Fruit fly (Drosophila melanogaster) whole organism, embryonic: ENCODE results near the gene CG13898.

Experiments used
- BtbVII ChIP-seq: fragments of 200-800 bp; sonication (Bioruptor generic); optimal IDR thresholded peaks from 3 replicates; lab custom pipeline; 2017; ENCODE audit warnings: missing biosample characterization, mild to moderate bottlenecking, missing genetic modification characterization
- CG13123 ChIP-seq: fragments of 200-800 bp; sonication (Bioruptor generic); optimal IDR thresholded peaks from 2 replicates; lab custom pipeline; 2016; ENCODE audit warnings: missing biosample characterization, missing genetic modification characterization
- CG13775 ChIP-seq: fragments of 200-800 bp; sonication (Bioruptor generic); optimal IDR thresholded peaks from 3 replicates; lab custom pipeline; 2017; ENCODE audit warnings: missing biosample characterization, mild to moderate bottlenecking, missing genetic modification characterization
- CG14667 ChIP-seq: fragments of 200-800 bp; sonication (Bioruptor generic); IDR thresholded peaks from 2 replicates; pipeline ENCODE4 v1.3.6; 2022; ENCODE audit warnings: missing biosample characterization, missing genetic modification characterization
- CG15073 ChIP-seq: fragments of 200-800 bp; sonication (Bioruptor generic); optimal IDR thresholded peaks from 2 replicates; lab custom pipeline; 2016; ENCODE audit warnings: missing biosample characterization, missing genetic modification characterization
- CG15269 ChIP-seq: fragments of 200-800 bp; sonication (Bioruptor generic); optimal IDR thresholded peaks from 2 replicates; lab custom pipeline; 2018; ENCODE audit warnings: missing biosample characterization, mild to moderate bottlenecking, missing genetic modification characterization, moderate library complexity
- CG1602 ChIP-seq: fragments of 200-800 bp; sonication (Bioruptor generic); optimal IDR thresholded peaks from 3 replicates; lab custom pipeline; 2016; ENCODE audit warnings: missing biosample characterization, missing genetic modification characterization
- CG16779 ChIP-seq: fragments of 200-800 bp; sonication (Bioruptor generic); IDR thresholded peaks from 2 replicates; pipeline ENCODE4 v1.3.6; 2022; ENCODE audit warnings: missing biosample characterization, missing genetic modification characterization
- CG17385 ChIP-seq: fragments of 200-800 bp; sonication (Bioruptor generic); optimal IDR thresholded peaks from 3 replicates; lab custom pipeline; 2018; ENCODE audit warnings: missing biosample characterization, mild to moderate bottlenecking, missing genetic modification characterization
- CG43689 ChIP-seq: fragments of 200-800 bp; sonication (Bioruptor generic); IDR thresholded peaks from 2 replicates; pipeline ENCODE4 v1.3.6; 2022; ENCODE audit warnings: missing biosample characterization, missing genetic modification characterization
- CG6854 ChIP-seq: fragments of 200-800 bp; sonication (Bioruptor generic); optimal IDR thresholded peaks from 3 replicates; lab custom pipeline; 2017; ENCODE audit warnings: missing biosample characterization, mild to moderate bottlenecking, missing genetic modification characterization
- CG7745 ChIP-seq: fragments of 200-800 bp; sonication (Bioruptor generic); optimal IDR thresholded peaks from 2 replicates; lab custom pipeline; 2018; ENCODE audit warnings: missing biosample characterization, mild to moderate bottlenecking, missing genetic modification characterization, moderate library complexity
- CG8290 ChIP-seq, 3 experiments: fragments of 200-800 bp; sonication (Bioruptor generic); optimal IDR thresholded peaks; 2 replicates each; lab custom pipeline; 2016 to 2019; ENCODE audit warnings: missing biosample characterization in 3 of 3, missing genetic modification characterization in 3 of 3, mild to moderate bottlenecking in 2 of 3, moderate library complexity in 1 of 3
- CG8359 ChIP-seq: fragments of 200-800 bp; sonication (Bioruptor generic); optimal IDR thresholded peaks from 2 replicates; lab custom pipeline; 2017; ENCODE audit warnings: missing biosample characterization, mild to moderate bottlenecking, missing genetic modification characterization, borderline replicate concordance
- CG9727 ChIP-seq: fragments of 200-800 bp; sonication (Bioruptor generic); optimal IDR thresholded peaks from 3 replicates; lab custom pipeline; 2017; ENCODE audit warnings: missing biosample characterization, mild to moderate bottlenecking, missing genetic modification characterization
- CG9817 ChIP-seq: fragments of 200-800 bp; sonication (Bioruptor generic); optimal IDR thresholded peaks from 2 replicates; lab custom pipeline; 2018; ENCODE audit warnings: missing biosample characterization, mild to moderate bottlenecking, missing genetic modification characterization, moderate library complexity
- CHES-1-like ChIP-seq: fragments of 200-800 bp; sonication (Bioruptor generic); optimal IDR thresholded peaks from 2 replicates; lab custom pipeline; 2016; ENCODE audit warnings: missing biosample characterization, missing genetic modification characterization
- ERR ChIP-seq: fragments of 200-800 bp; sonication (Bioruptor generic); optimal IDR thresholded peaks from 2 replicates; lab custom pipeline; 2016; ENCODE audit warnings: missing biosample characterization, missing genetic modification characterization
- HHEX ChIP-seq: fragments of 200-800 bp; sonication (Bioruptor generic); optimal IDR thresholded peaks from 3 replicates; lab custom pipeline; 2017; ENCODE audit warnings: missing biosample characterization, mild to moderate bottlenecking, missing genetic modification characterization, missing genetic modification reagents
- HLH3B ChIP-seq: fragments of 200-800 bp; sonication (Bioruptor generic); IDR thresholded peaks from 2 replicates; pipeline ENCODE4 v1.3.6; 2022; ENCODE audit warnings: missing biosample characterization, missing genetic modification characterization
- Hr51 ChIP-seq, 2 experiments: fragments of 200-800 bp; sonication (Bioruptor generic); optimal IDR thresholded peaks; 2 replicates in 1 of 2; 3 replicates in 1 of 2; lab custom pipeline; 2016 to 2018; ENCODE audit warnings: missing biosample characterization in 2 of 2, missing genetic modification characterization in 2 of 2, mild to moderate bottlenecking in 1 of 2, moderate library complexity in 1 of 2
- Jarid2 ChIP-seq: fragments of 200-800 bp; sonication (Bioruptor generic); optimal IDR thresholded peaks from 3 replicates; lab custom pipeline; 2017; ENCODE audit warnings: mild to moderate bottlenecking, missing biosample characterization, missing genetic modification reagents, missing genetic modification characterization
- Lim3 ChIP-seq: fragments of 200-800 bp; sonication (Bioruptor generic); IDR thresholded peaks from 2 replicates; pipeline ENCODE4 v1.3.6; 2022; ENCODE audit warnings: missing biosample characterization, missing genetic modification characterization
- MBD-R2 ChIP-seq: fragments of 200-800 bp; sonication (Bioruptor generic); IDR thresholded peaks from 2 replicates; pipeline ENCODE4 v1.3.6; 2022; ENCODE audit warnings: missing biosample characterization, missing genetic modification characterization
- MESR4 ChIP-seq: fragments of 200-800 bp; sonication (Bioruptor generic); optimal IDR thresholded peaks from 2 replicates; lab custom pipeline; 2018; ENCODE audit warnings: missing biosample characterization, mild to moderate bottlenecking, missing genetic modification characterization, moderate library complexity
- MTF-1 ChIP-seq: fragments of 200-800 bp; sonication (Bioruptor generic); optimal IDR thresholded peaks from 2 replicates; lab custom pipeline; 2018; ENCODE audit warnings: missing biosample characterization, mild to moderate bottlenecking, missing genetic modification characterization, borderline replicate concordance
- Meics ChIP-seq: fragments of 200-800 bp; sonication (Bioruptor generic); optimal IDR thresholded peaks from 2 replicates; lab custom pipeline; 2017; ENCODE audit warnings: missing biosample characterization, mild to moderate bottlenecking, missing genetic modification characterization
- NC2β ChIP-seq: fragments of 200-800 bp; sonication (Bioruptor generic); optimal IDR thresholded peaks from 2 replicates; lab custom pipeline; 2016; ENCODE audit warnings: missing biosample characterization, missing genetic modification characterization
- Neu2 ChIP-seq: fragments of 200-800 bp; sonication (Bioruptor generic); optimal IDR thresholded peaks from 3 replicates; lab custom pipeline; 2016; ENCODE audit warnings: missing biosample characterization, missing genetic modification characterization, borderline replicate concordance
- Oaz ChIP-seq: fragments of 200-800 bp; sonication (Bioruptor generic); IDR thresholded peaks from 2 replicates; pipeline ENCODE4 v1.3.6; 2022; ENCODE audit warnings: missing biosample characterization, missing genetic modification characterization
- ato ChIP-seq: fragments of 200-800 bp; sonication (Bioruptor generic); IDR thresholded peaks from 2 replicates; pipeline ENCODE4 v1.3.6; 2022; ENCODE audit warnings: missing biosample characterization, missing genetic modification characterization; ENCODE audit not compliant: partially characterized antibody
- az2 ChIP-seq: fragments of 200-800 bp; sonication (Bioruptor generic); optimal IDR thresholded peaks from 3 replicates; lab custom pipeline; 2016; ENCODE audit warnings: missing biosample characterization, missing genetic modification characterization
- br ChIP-seq: fragments of >200 bp; optimal IDR thresholded peaks from 2 replicates; lab custom pipeline; 2017
- corto ChIP-seq: fragments of 200-800 bp; sonication (Bioruptor generic); optimal IDR thresholded peaks from 2 replicates; lab custom pipeline; 2016; ENCODE audit warnings: missing biosample characterization, mild to moderate bottlenecking, missing genetic modification characterization, moderate library complexity
- danr ChIP-seq: fragments of 200-800 bp; sonication (Bioruptor generic); IDR thresholded peaks from 2 replicates; pipeline ENCODE4 v1.3.6; 2022; ENCODE audit warnings: missing biosample characterization, missing genetic modification characterization
- en ChIP-seq: fragments of 200-800 bp; sonication (Bioruptor generic); optimal IDR thresholded peaks from 2 replicates; lab custom pipeline; 2016; ENCODE audit warnings: missing biosample characterization, missing genetic modification characterization
- fd3F ChIP-seq: fragments of 200-800 bp; sonication (Bioruptor generic); optimal IDR thresholded peaks from 2 replicates; lab custom pipeline; 2018; ENCODE audit warnings: missing biosample characterization, mild to moderate bottlenecking, missing genetic modification characterization, moderate library complexity
- ftz-f1 ChIP-seq: fragments of 200-800 bp; sonication (Bioruptor generic); optimal IDR thresholded peaks from 2 replicates; lab custom pipeline; 2016; ENCODE audit warnings: missing biosample characterization, missing genetic modification characterization
- gfzf ChIP-seq: fragments of 200-800 bp; sonication (Bioruptor generic); optimal IDR thresholded peaks from 2 replicates; lab custom pipeline; 2016; ENCODE audit warnings: missing biosample characterization, mild to moderate bottlenecking, missing genetic modification characterization, moderate library complexity
- knrl ChIP-seq: fragments of 200-800 bp; sonication (Bioruptor generic); IDR thresholded peaks from 3 replicates; pipeline ENCODE4 v1.3.6; 2022; ENCODE audit warnings: missing biosample characterization, missing genetic modification characterization; ENCODE audit not compliant: partially characterized antibody
- lbe ChIP-seq: fragments of 200-800 bp; sonication (Bioruptor generic); optimal IDR thresholded peaks from 2 replicates; lab custom pipeline; 2016; ENCODE audit warnings: missing biosample characterization, mild to moderate bottlenecking, missing genetic modification characterization
- maf-S ChIP-seq: fragments of 200-800 bp; sonication (Bioruptor generic); optimal IDR thresholded peaks from 2 replicates; lab custom pipeline; 2016; ENCODE audit warnings: missing biosample characterization, missing genetic modification characterization
- otp ChIP-seq: fragments of 200-800 bp; sonication (Bioruptor generic); IDR thresholded peaks from 3 replicates; pipeline ENCODE4, ENCODE4 v1.3.6; 2022; ENCODE audit warnings: missing biosample characterization, missing genetic modification characterization
- pros ChIP-seq: fragments of 200-800 bp; sonication (Bioruptor generic); optimal IDR thresholded peaks from 3 replicates; lab custom pipeline; 2019; ENCODE audit warnings: missing biosample characterization, mild to moderate bottlenecking, missing genetic modification characterization, moderate library complexity
- ro ChIP-seq: fragments of 200-800 bp; sonication (Bioruptor generic); IDR thresholded peaks from 2 replicates; pipeline ENCODE4 v1.3.6; 2022; ENCODE audit warnings: missing biosample characterization, missing genetic modification characterization
- stwl ChIP-seq: fragments of 200-800 bp; sonication (Bioruptor generic); optimal IDR thresholded peaks from 3 replicates; lab custom pipeline; 2018; ENCODE audit warnings: missing biosample characterization, mild to moderate bottlenecking, missing genetic modification characterization, moderate library complexity
- sug ChIP-seq: fragments of 200-800 bp; optimal IDR thresholded peaks from 2 replicates; lab custom pipeline; 2019; ENCODE audit warnings: missing biosample characterization, mild to moderate bottlenecking, missing genetic modification characterization, moderate library complexity
- zf30C ChIP-seq: fragments of 200-800 bp; sonication (Bioruptor generic); optimal IDR thresholded peaks from 3 replicates; lab custom pipeline; 2018; ENCODE audit warnings: missing biosample characterization, mild to moderate bottlenecking, missing genetic modification characterization

Gene CG13898

dm6 chr3L:784111-784960, 19.5 kb downstream of the CG13898 start (continued):
- TF ChIP-seq Oaz (GFP tag; lab: Robert Waterston, UW) (peak; percentile 39; the same call in 1 of the 2 replicates), MTF-1 (GFP tag; lab: Kevin White, UChicago) (no peak), HLH3B (peak; percentile 80), CG17385 (GFP tag; lab: Kevin White, UChicago) (peak; percentile 54), knrl (no peak), NC2β (GFP tag; lab: Kevin White, UChicago) (peak; percentile 25), CG7745 (tag; lab: Kevin White, UChicago) (no peak), MBD-R2 (GFP tag; lab: Robert Waterston, UW) (peak; percentile 48; the same call in 1 of the 2 replicates), danr (GFP tag; lab: Robert Waterston, UW) (no peak), ftz-f1 (GFP tag; lab: Kevin White, UChicago) (no peak), gfzf (no peak), CG43689 (peak; percentile 49), CG8359 (GFP tag; lab: Kevin White, UChicago) (no peak), ro (peak; percentile 58; the same call in 1 of the 2 replicates), Neu2 (GFP tag; lab: Kevin White, UChicago) (no peak), Hr51 (GFP tag; optimal IDR thresholded peaks at IDR 0.05; lab: Kevin White, UChicago) (peak; percentile 2 to 76), CG6854 (no peak), CG15269 (peak; percentile 66), HHEX (GFP tag; lab: Kevin White, UChicago) (peak; percentile 60), CG14667 (peak; percentile 42; the same call in 1 of the 2 replicates), CG9817 (tag; lab: Kevin White, UChicago) (peak; percentile 50), CHES-1-like (peak; percentile 57), lbe (GFP tag; lab: Kevin White, UChicago) (peak; percentile 87), pros (GFP tag; lab: Kevin White, UChicago) (no peak), CG13775 (GFP tag; lab: Kevin White, UChicago) (peak; percentile 69), ato (GFP tag; lab: Robert Waterston, UW) (no peak), CG13123 (GFP tag; lab: Kevin White, UChicago) (peak; percentile 36), BtbVII (GFP tag; lab: Kevin White, UChicago) (peak; percentile 50), CG16779 (no peak), Jarid2 (GFP tag; lab: Kevin White, UChicago) (no peak), fd3F (GFP tag; lab: Kevin White, UChicago) (peak; percentile 37), Lim3 (peak; percentile 72), CG1602 (peak; percentile 43), en (GFP tag; lab: Kevin White, UChicago) (no peak), MESR4 (GFP tag; lab: Kevin White, UChicago) (no peak), az2 (GFP tag; lab: Kevin White, UChicago) (peak; percentile 50), br (lab: Kevin White, UChicago) (no peak), ERR (GFP tag; lab: Kevin White, UChicago) (peak; percentile 45), CG15073 (no peak), corto (GFP tag; lab: Kevin White, UChicago) (peak; percentile 68), CG8290 (GFP tag; optimal IDR thresholded peaks at IDR 0.05; lab: Kevin White, UChicago) (no peak), CG8290 (tag; optimal IDR thresholded peaks at IDR 0.05; lab: Kevin White, UChicago) (peak in 1 of 2 experiments; percentile 92), stwl (tag; lab: Kevin White, UChicago) (no peak), otp (peak; percentile 69; the same call in 1 of the 3 replicates), maf-S (GFP tag; lab: Kevin White, UChicago) (peak; percentile 5), zf30C (GFP tag; lab: Kevin White, UChicago) (no peak), CG9727 (GFP tag; lab: Kevin White, UChicago) (peak; percentile 54), Meics (peak; percentile 57), sug (tag; lab: Kevin White, UChicago) (peak; percentile 59)
